Worm (Caenorhabditis elegans) whole organism, L3 larva: ENCODE data around the gene H32C10.1.

ENCODE experiments used
- ceh-16 ChIP-seq: sonication (generic microtip); optimal IDR thresholded peaks from 2 replicates; lab custom pipeline; 2017; ENCODE audit warnings: missing biosample characterization, missing genetic modification characterization
- zag-1 ChIP-seq: fragments of 150-350 bp; optimal IDR thresholded peaks from 2 replicates; lab custom pipeline; 2014; ENCODE audit warnings: missing biosample characterization, missing genetic modification characterization

ce11 chrIV:5949964-5950363, 15.8 kb downstream of the H32C10.1 start:
- TF ChIP-seq zag-1 (no peak), ceh-16 (tag; lab: Kevin White, UChicago) (no peak)
